Worm (Caenorhabditis elegans) whole organism, early embryonic: ENCODE data around the gene F07F6.2.

Source experiments
- ama-1 ChIP-seq: fragments of 150-350 bp; optimal IDR thresholded peaks from 2 replicates; lab custom pipeline; 2014
- flt-1 ChIP-seq: fragments of 200-800 bp; sonication (Bioruptor generic); IDR thresholded peaks from 2 replicates; pipeline ENCODE4 v1.3.6; 2022; ENCODE audit warnings: missing genetic modification characterization, missing compliant biosample characterization
- scrt-1 ChIP-seq: fragments of 200-800 bp; sonication (Bioruptor generic); IDR thresholded peaks from 2 replicates; pipeline ENCODE4 v1.3.6; 2022; ENCODE audit warnings: missing genetic modification characterization, missing compliant biosample characterization
- sea-1 ChIP-seq: fragments of 200-800 bp; sonication (Bioruptor generic); conservative IDR thresholded peaks from 2 replicates; pipeline ENCODE4 v1.3.6; 2022; ENCODE audit warnings: missing genetic modification characterization, missing compliant biosample characterization
- tbx-11 ChIP-seq: fragments of 200-800 bp; sonication (Bioruptor generic); IDR thresholded peaks from 2 replicates; pipeline ENCODE4 v1.3.6; 2022; ENCODE audit warnings: missing genetic modification characterization, missing compliant biosample characterization

DNA sequence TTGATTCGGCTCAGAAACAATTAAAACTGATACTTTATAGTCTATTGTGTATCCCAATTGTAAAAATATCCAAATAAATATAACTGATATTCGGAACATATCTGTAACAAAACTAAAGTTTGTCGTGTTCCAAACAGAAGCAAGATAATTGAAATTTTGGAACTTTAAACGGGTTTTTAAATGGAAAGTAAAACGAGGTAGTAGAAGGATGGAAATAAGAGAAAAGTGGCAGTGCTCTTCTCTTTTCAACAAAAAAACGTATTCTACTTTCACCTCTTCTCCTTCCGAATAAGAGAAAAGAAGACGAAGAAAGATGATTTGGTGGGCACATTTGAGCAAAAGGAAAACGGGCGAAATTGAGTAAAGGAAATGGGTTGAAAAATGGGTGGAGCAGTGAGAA lies 16.5 kb downstream of the F07F6.2 start, which contains the start of gene nmr-1:
- TF ChIP-seq sea-1 (GFP tag; lab: Robert Waterston, UW) (no peak), flt-1 (GFP tag; lab: Robert Waterston, UW) (no peak), scrt-1 (GFP tag; lab: Robert Waterston, UW) (no peak), tbx-11 (GFP tag; lab: Robert Waterston, UW) (no peak), ama-1 (lab: Kevin White, UChicago) (no peak)
